3 worm cellular contexts compared by ENCODE assay signal in the genomic region with DNA sequence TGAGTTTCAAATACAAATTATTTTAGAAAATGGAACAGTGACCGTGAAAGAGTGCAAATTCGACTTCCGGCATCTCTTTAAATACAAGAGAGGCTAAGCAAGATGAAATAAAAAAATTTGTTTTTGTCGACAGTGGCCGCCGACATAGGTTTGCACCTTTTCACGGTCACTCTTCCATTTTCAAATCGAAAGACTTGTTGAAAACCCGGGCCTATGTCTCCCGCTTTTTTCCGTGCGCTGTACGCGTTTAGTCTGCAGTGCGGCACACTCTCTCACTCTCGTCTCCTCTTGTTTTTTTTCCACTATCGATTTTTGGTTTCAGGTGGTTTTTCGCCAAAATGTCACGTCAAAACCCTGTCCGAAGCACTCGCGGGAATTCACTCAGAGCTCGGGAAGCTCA.
TF ChIP-seq lines count a peak whose summit lies in the region.

A gene (plus strand): TSS at position 301 of the 400 bp plus-strand sequence.

TF ChIP-seq in whole organism, L2 larva, 48 proteins besides CTCF, POLR2A, EP300 and RAD21:
- TF ChIP-seq peb-1 (tag; optimal IDR thresholded peaks at IDR 0.05; lab: Kevin White, UChicago) (no peak), gmeb-1 (tag; optimal IDR thresholded peaks at IDR 0.05; lab: Kevin White, UChicago) (no peak), lin-11 (tag; optimal IDR thresholded peaks at IDR 0.05; lab: Kevin White, UChicago) (peak; percentile 25)
TF ChIP-seq in whole organism, L2 larva: peak in this region for 1.

TF ChIP-seq in whole organism, L3 larva, 47 proteins besides CTCF, POLR2A, EP300 and RAD21:
- TF ChIP-seq tbx-2 (tag; optimal IDR thresholded peaks at IDR 0.05; lab: Kevin White, UChicago) (no peak), nhr-23 (tag; optimal IDR thresholded peaks at IDR 0.05; lab: Kevin White, UChicago) (no peak), nfya-1 (tag; optimal IDR thresholded peaks at IDR 0.05; lab: Kevin White, UChicago; ENCODE audit: insufficient read depth) (no peak), ceh-28 (tag; optimal IDR thresholded peaks at IDR 0.05; lab: Kevin White, UChicago) (peak; percentile 38)

TF ChIP-seq in whole organism, late embryonic, 69 proteins besides CTCF, POLR2A, EP300 and RAD21:
- TF ChIP-seq nfya-1 (tag; optimal IDR thresholded peaks at IDR 0.05; lab: Kevin White, UChicago) (no peak), K09A11.1 (tag; optimal IDR thresholded peaks at IDR 0.05; lab: Kevin White, UChicago; ENCODE audit: insufficient read depth) (peak; percentile 10)
TF ChIP-seq in whole organism, late embryonic: peak in this region for 1.
